Worm (Caenorhabditis elegans): ENCODE data around the gene kqt-3.

The kqt-3 gene

ce11 chrII:13729416-13729815 lies 33.3 kb downstream of the kqt-3 start, which contains the start of gene Y54G9A.9:
TSS of gene Y54G9A.9 (plus strand) at chrII:13729716.
- TF ChIP-seq unc-120 (tag; optimal IDR thresholded peaks at IDR 0.05; ENCODE audit: poor library complexity, severe bottlenecking) (no peak), tbx-8 (GFP tag; optimal IDR thresholded peaks at IDR 0.05) (no peak), pha-4 (tag; optimal IDR thresholded peaks at IDR 0.05) (no peak), unc-39 (tag; optimal IDR thresholded peaks at IDR 0.05) (no peak), lin-13 (tag; optimal IDR thresholded peaks at IDR 0.05) (no peak), M03D4.4 (tag; optimal IDR thresholded peaks at IDR 0.05) (no peak), bed-3 (GFP tag; optimal IDR thresholded peaks at IDR 0.05) (no peak), elt-1 (tag; optimal IDR thresholded peaks at IDR 0.05; ENCODE audit: borderline replicate concordance, insufficient read depth) (no peak), lsy-2 (tag; optimal IDR thresholded peaks at IDR 0.05) (no peak), nhr-76 (tag; optimal IDR thresholded peaks at IDR 0.05) (no peak), snpc-4 (tag; optimal IDR thresholded peaks at IDR 0.05) (no peak), cnd-1 (tag; optimal IDR thresholded peaks at IDR 0.05) (no peak), nhr-28 (tag; optimal IDR thresholded peaks at IDR 0.05) (no peak), elt-3 (tag; optimal IDR thresholded peaks at IDR 0.05) (no peak), nhr-237 (tag; optimal IDR thresholded peaks at IDR 0.05) (no peak), sptf-1 (tag; optimal IDR thresholded peaks at IDR 0.05) (no peak), mab-5 (tag; optimal IDR thresholded peaks at IDR 0.05) (no peak), lin-32 (GFP tag; optimal IDR thresholded peaks at IDR 0.05) (no peak), mls-2 (tag; optimal IDR thresholded peaks at IDR 0.05) (no peak), ceh-39 (tag; optimal IDR thresholded peaks at IDR 0.05) (no peak)

ce11 chrII:13732146-13732545 lies 36.1 kb downstream of the kqt-3 start:
- TF ChIP-seq nhr-28 (tag; optimal IDR thresholded peaks at IDR 0.05) = no peak
- no peak for TF ChIP-seq mep-1 (tag; optimal IDR thresholded peaks at IDR 0.05)
- no peak for TF ChIP-seq ceh-83 (GFP tag; optimal IDR thresholded peaks at IDR 0.05)
- TF ChIP-seq nhr-2 (tag; optimal IDR thresholded peaks at IDR 0.05) = no peak

ce11 chrII:13732577-13732976 lies 36.5 kb downstream of the kqt-3 start:
- TF ChIP-seq mep-1 (tag; optimal IDR thresholded peaks at IDR 0.05) (no peak), unc-120 (tag; optimal IDR thresholded peaks at IDR 0.05; ENCODE audit: poor library complexity, severe bottlenecking) (no peak), ces-1 (GFP tag; optimal IDR thresholded peaks at IDR 0.05) (no peak), blmp-1 (tag; optimal IDR thresholded peaks at IDR 0.05) (no peak), ceh-39 (tag; optimal IDR thresholded peaks at IDR 0.05) (no peak), sptf-1 (tag; optimal IDR thresholded peaks at IDR 0.05) (no peak), unc-39 (tag; optimal IDR thresholded peaks at IDR 0.05) (no peak), snpc-4 (tag; optimal IDR thresholded peaks at IDR 0.05) (no peak), ham-2 (GFP tag; optimal IDR thresholded peaks at IDR 0.05) (no peak)

- TF ChIP-seq M03D4.4 (tag; optimal IDR thresholded peaks at IDR 0.05) (no peak), lin-32 (GFP tag; optimal IDR thresholded peaks at IDR 0.05) (no peak)
Measured at ce11 chrII:13736089-13736488, 40.0 kb downstream of the kqt-3 start, which contains the start of gene R06B9.5. TSS of gene R06B9.5 (plus strand) at chrII:13736320.

ce11 chrII:13736906-13737305 lies 40.8 kb downstream of the kqt-3 start:
- TF ChIP-seq unc-62 (GFP tag; optimal IDR thresholded peaks at IDR 0.05) = peak; percentile 43
- no peak for TF ChIP-seq ceh-83 (GFP tag; optimal IDR thresholded peaks at IDR 0.05)
- no peak for TF ChIP-seq tbx-8 (GFP tag; optimal IDR thresholded peaks at IDR 0.05)
- TF ChIP-seq mls-2 (tag; optimal IDR thresholded peaks at IDR 0.05) = no peak
- no peak for TF ChIP-seq ces-1 (GFP tag; optimal IDR thresholded peaks at IDR 0.05)
- TF ChIP-seq cnd-1 (tag; optimal IDR thresholded peaks at IDR 0.05) = peak; percentile 8
- TF ChIP-seq nhr-28 (tag; optimal IDR thresholded peaks at IDR 0.05) = no peak
- no peak for TF ChIP-seq lin-13 (tag; optimal IDR thresholded peaks at IDR 0.05)
- no peak for TF ChIP-seq M03D4.4 (tag; optimal IDR thresholded peaks at IDR 0.05)
- no peak for TF ChIP-seq unc-39 (tag; optimal IDR thresholded peaks at IDR 0.05)
- TF ChIP-seq lsy-2 (tag; optimal IDR thresholded peaks at IDR 0.05) = no peak
- TF ChIP-seq bed-3 (GFP tag; optimal IDR thresholded peaks at IDR 0.05) = no peak
- TF ChIP-seq elt-1 (tag; optimal IDR thresholded peaks at IDR 0.05; ENCODE audit: borderline replicate concordance, insufficient read depth) = no peak
- TF ChIP-seq nhr-12 (tag; optimal IDR thresholded peaks at IDR 0.05) = no peak
- TF ChIP-seq hlh-1 (tag; optimal IDR thresholded peaks at IDR 0.05) = no peak
- no peak for TF ChIP-seq pha-4 (tag; optimal IDR thresholded peaks at IDR 0.05)
- peak; percentile 65 for TF ChIP-seq nhr-2 (tag; optimal IDR thresholded peaks at IDR 0.05)
- TF ChIP-seq blmp-1 (tag; optimal IDR thresholded peaks at IDR 0.05) = no peak
